Fruit fly (Drosophila melanogaster): ENCODE results near the gene CG14042.
A peak's percentile ranks its signal among the peaks of the same experiment; 100 is the strongest.

CG14042 gene

DNA sequence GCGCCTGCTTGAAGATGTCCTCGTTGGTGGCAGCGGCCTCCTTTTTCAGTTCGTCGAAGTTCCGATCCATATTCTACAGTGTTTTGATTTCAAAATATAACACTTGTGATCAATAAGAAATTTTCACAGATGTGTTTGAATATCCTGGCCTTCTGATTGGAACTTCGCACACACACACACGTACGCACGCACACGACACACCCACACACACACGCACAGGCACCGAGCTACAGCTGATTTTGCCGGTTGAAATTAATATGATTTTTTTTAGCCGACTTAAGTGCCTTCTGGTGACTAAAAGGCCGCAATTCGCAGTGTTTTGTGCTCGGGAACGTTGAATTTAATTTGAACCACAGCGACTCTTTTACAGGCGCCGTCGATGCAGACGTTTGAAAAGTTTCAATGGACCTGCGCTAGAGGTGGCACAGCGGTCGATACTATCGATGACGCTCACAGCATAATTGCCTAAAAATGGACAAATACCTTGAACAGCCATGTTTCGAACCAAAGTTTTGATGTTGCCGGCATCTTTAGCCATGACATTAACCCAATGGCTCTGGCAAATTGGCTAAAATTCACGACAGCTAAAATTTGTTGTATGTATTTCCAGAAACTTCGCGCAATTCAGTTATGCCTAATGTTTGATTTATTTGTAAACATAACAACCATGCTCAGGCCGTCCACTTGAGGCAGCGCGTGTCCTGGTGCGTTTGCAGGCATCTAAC lies 28.0 kb upstream of the CG14042 start, which contains the start of gene Rtnl1 (continued):
- TF ChIP-seq bcd (GFP tag; optimal IDR thresholded peaks at IDR 0.05) (no peak), da (GFP tag; optimal IDR thresholded peaks at IDR 0.05) (no peak), CG10147 (GFP tag; optimal IDR thresholded peaks at IDR 0.05) (peak; percentile 27), Side (GFP tag; optimal IDR thresholded peaks at IDR 0.05) (peak; percentile 3), chn (GFP tag; optimal IDR thresholded peaks at IDR 0.05) (no peak), croc (GFP tag; conservative IDR thresholded peaks at IDR 0.05) (no peak), Ada2b (GFP tag; IDR thresholded peaks at IDR 0.05) (no peak), CG4854 (GFP tag; optimal IDR thresholded peaks at IDR 0.05) (peak; percentile 2), corto (GFP tag; optimal IDR thresholded peaks at IDR 0.05) (no peak), CTCF (GFP tag; optimal IDR thresholded peaks at IDR 0.05) (peak; percentile 78), odd (GFP tag; optimal IDR thresholded peaks at IDR 0.05) (no peak), Hmr (GFP tag; optimal IDR thresholded peaks at IDR 0.05) (peak; percentile 73), sisA (GFP tag; IDR thresholded peaks at IDR 0.05) (no peak; the same call in 1 of the 2 replicates), MTF-1 (GFP tag; optimal IDR thresholded peaks at IDR 0.05; ENCODE audit: borderline replicate concordance) (no peak), CG11456 (GFP tag; IDR thresholded peaks at IDR 0.05) (no peak), yki (optimal IDR thresholded peaks at IDR 0.05) (no peak), dpn (GFP tag; optimal IDR thresholded peaks at IDR 0.05) (peak; percentile 42 to 52), CG13296 (GFP tag; optimal IDR thresholded peaks at IDR 0.05) (no peak), Hr78 (GFP tag; optimal IDR thresholded peaks at IDR 0.05) (no peak), D19B (GFP tag; optimal IDR thresholded peaks at IDR 0.05) (no peak), CG12071 (GFP tag; optimal IDR thresholded peaks at IDR 0.05) (no peak), Nf-YC (tag; optimal IDR thresholded peaks at IDR 0.05) (peak; percentile 65), CG1024 (GFP tag; IDR thresholded peaks at IDR 0.05) (no peak), CG2678 (tag; optimal IDR thresholded peaks at IDR 0.05) (no peak), Dll (GFP tag; IDR thresholded peaks at IDR 0.05; ENCODE audit: partially characterized antibody) (peak; percentile 91), Sox102F (GFP tag; optimal IDR thresholded peaks at IDR 0.05) (no peak), CkIIα-i1 (GFP tag; IDR thresholded peaks at IDR 0.05) (no peak), stwl (tag; optimal IDR thresholded peaks at IDR 0.05) (peak; percentile 71), vnd (GFP tag; IDR thresholded peaks at IDR 0.05; ENCODE audit: partially characterized antibody) (peak; percentile 80), CG12219 (GFP tag; optimal IDR thresholded peaks at IDR 0.05) (no peak), ash1 (GFP tag; optimal IDR thresholded peaks at IDR 0.05) (no peak), usp (GFP tag; optimal IDR thresholded peaks at IDR 0.05) (no peak), NK7.1 (GFP tag; optimal IDR thresholded peaks at IDR 0.05) (no peak), hth (optimal IDR thresholded peaks at IDR 0.05) (no peak), abd-A (tag; optimal IDR thresholded peaks at IDR 0.05) (no peak), CG11247 (GFP tag; IDR thresholded peaks at IDR 0.05) (no peak), lola (GFP tag; optimal IDR thresholded peaks at IDR 0.05) (no peak), peb (GFP tag; IDR thresholded peaks at IDR 0.05) (no peak), so (GFP tag; IDR thresholded peaks at IDR 0.05) (no peak), MESR4 (GFP tag; optimal IDR thresholded peaks at IDR 0.05) (peak; percentile 77), HLH54F (GFP tag; optimal IDR thresholded peaks at IDR 0.05) (no peak), CG9817 (tag; optimal IDR thresholded peaks at IDR 0.05) (peak; percentile 9), CG7963 (GFP tag; IDR thresholded peaks at IDR 0.05; ENCODE audit: partially characterized antibody) (peak; percentile 88; the same call in 2 of the 3 replicates), Optix (GFP tag; IDR thresholded peaks at IDR 0.05) (no peak), CG16815 (GFP tag; optimal IDR thresholded peaks at IDR 0.05) (no peak), CG34376 (GFP tag; optimal IDR thresholded peaks at IDR 0.05) (no peak), knrl (GFP tag; IDR thresholded peaks at IDR 0.05; ENCODE audit: partially characterized antibody) (peak; percentile 92), her (GFP tag; optimal IDR thresholded peaks at IDR 0.05) (peak; percentile 32), CG7928 (GFP tag; optimal IDR thresholded peaks at IDR 0.05) (peak; percentile 49), gt (GFP tag; IDR thresholded peaks at IDR 0.05) (no peak)
